Worm (Caenorhabditis elegans): Measurements from ENCODE around the gene K01A6.8.

K01A6.8 gene

DNA sequence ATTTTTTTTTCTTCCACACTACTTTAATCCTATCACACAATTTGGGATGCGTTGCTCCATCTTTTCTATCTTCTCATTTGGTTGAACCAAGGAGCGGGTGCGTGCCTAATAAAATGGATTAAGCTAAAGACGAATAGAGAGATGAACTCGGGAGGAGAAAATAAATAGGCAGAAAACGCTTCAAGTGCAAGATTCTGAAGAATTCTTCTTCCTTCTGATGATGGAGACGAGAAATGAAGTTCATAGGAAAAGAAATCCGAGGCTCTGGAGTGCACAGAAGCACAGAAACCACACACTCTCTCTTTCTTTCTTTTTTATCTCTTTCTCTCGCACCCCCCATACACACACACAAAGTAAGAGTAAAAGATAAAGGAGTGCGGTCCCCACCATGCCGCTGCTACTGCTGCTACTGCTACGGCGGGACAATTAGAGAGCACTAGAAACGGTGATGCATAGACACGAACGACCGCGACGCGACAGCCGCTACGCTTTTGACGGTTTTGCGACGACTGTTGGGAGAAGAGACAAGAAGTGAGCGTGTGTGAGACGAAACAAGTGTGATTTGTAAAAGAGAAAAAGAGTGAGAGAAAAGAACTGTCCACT lies 45.0 kb downstream of the K01A6.8 start (continued):
- TF ChIP-seq blmp-1 (tag; optimal IDR thresholded peaks at IDR 0.05) = peak; percentile 97
- no peak for TF ChIP-seq ceh-88 (GFP tag; IDR thresholded peaks at IDR 0.05)
- peak; percentile 35 to 86 (median 66) for TF ChIP-seq ceh-82 (tag; optimal IDR thresholded peaks at IDR 0.05)
- TF ChIP-seq dsc-1 (tag; optimal IDR thresholded peaks at IDR 0.05) = peak; percentile 62
- TF ChIP-seq unc-98 (GFP tag; IDR thresholded peaks at IDR 0.05) = no peak
- peak; percentile 57 to 82 for TF ChIP-seq lin-35 (GFP tag; optimal IDR thresholded peaks at IDR 0.05)
- TF ChIP-seq jun-1 (tag; optimal IDR thresholded peaks at IDR 0.05) = peak; percentile 42
- TF ChIP-seq lin-13 (GFP tag; optimal IDR thresholded peaks at IDR 0.05) = peak; percentile 71
- TF ChIP-seq nhr-28 (tag; optimal IDR thresholded peaks at IDR 0.05) = no peak
- TF ChIP-seq lin-39 (tag; optimal IDR thresholded peaks at IDR 0.05) = no peak
- peak in 1 of 2 experiments; percentile 80 for TF ChIP-seq mdl-1 (tag; optimal IDR thresholded peaks at IDR 0.05)
- peak; percentile 64 for TF ChIP-seq xbp-1 (tag; optimal IDR thresholded peaks at IDR 0.05)
- TF ChIP-seq alr-1 (tag; optimal IDR thresholded peaks at IDR 0.05; ENCODE audit: borderline replicate concordance) = no peak
- TF ChIP-seq ceh-63 (GFP tag; optimal IDR thresholded peaks at IDR 0.05) = no peak
- TF ChIP-seq sox-4 (tag; optimal IDR thresholded peaks at IDR 0.05) = no peak
- TF ChIP-seq unc-130 (tag; optimal IDR thresholded peaks at IDR 0.05) = no peak
- no peak for TF ChIP-seq ets-5 (GFP tag; IDR thresholded peaks at IDR 0.05)
- TF ChIP-seq F16B12.6 (tag; optimal IDR thresholded peaks at IDR 0.05) = no peak
- no peak; the same call in 1 of the 2 replicates for TF ChIP-seq isw-1 (GFP tag; IDR thresholded peaks at IDR 0.05)
- no peak for TF ChIP-seq zip-4 (GFP tag; optimal IDR thresholded peaks at IDR 0.05)
- no peak for TF ChIP-seq Y116A8C.19 (tag; optimal IDR thresholded peaks at IDR 0.05; ENCODE audit: borderline replicate concordance)
- TF ChIP-seq zag-1 (tag; optimal IDR thresholded peaks at IDR 0.05) = no peak
- TF ChIP-seq nhr-47 (tag; optimal IDR thresholded peaks at IDR 0.05) = peak; percentile 65
- peak; percentile 60 to 85 for TF ChIP-seq lsy-2 (tag; optimal IDR thresholded peaks at IDR 0.05)
- TF ChIP-seq rnt-1 (tag; optimal IDR thresholded peaks at IDR 0.05) = peak; percentile 80
- peak; percentile 65 for TF ChIP-seq nhr-19 (GFP tag; conservative IDR thresholded peaks at IDR 0.05)
- peak; percentile 67 for TF ChIP-seq nhr-237 (tag; optimal IDR thresholded peaks at IDR 0.05)
- TF ChIP-seq unc-30 (tag; optimal IDR thresholded peaks at IDR 0.05) = no peak
- TF ChIP-seq tbx-2 (tag; optimal IDR thresholded peaks at IDR 0.05) = peak; percentile 73
- peak in 1 of 2 experiments; percentile 72 for TF ChIP-seq egl-27 (tag; optimal IDR thresholded peaks at IDR 0.05)
- TF ChIP-seq sup-37 (GFP tag; optimal IDR thresholded peaks at IDR 0.05) = no peak
- no peak for TF ChIP-seq C04F5.9 (tag; optimal IDR thresholded peaks at IDR 0.05)

DNA sequence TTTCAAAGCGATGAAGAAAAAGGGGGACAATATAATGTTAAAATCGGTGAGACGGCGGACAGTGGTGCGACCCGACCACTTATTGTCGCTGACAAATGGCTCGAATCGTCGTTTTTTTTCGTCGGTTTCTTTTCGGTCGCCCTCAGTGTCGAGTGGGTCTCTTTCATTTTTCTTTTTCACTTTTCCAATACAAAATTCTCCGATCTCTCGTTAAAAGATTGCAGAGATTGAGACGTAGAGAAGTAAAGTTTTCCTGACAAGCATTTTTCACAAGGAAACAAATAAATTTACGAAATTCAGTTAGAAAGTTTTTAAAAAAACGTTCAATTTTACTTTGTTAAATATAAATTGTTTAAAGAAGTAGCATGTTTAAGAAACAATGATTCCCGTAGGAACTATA lies 45.6 kb downstream of the K01A6.8 start:
- TF ChIP-seq elt-2 (tag; optimal IDR thresholded peaks at IDR 0.05) (no peak), unc-130 (tag; optimal IDR thresholded peaks at IDR 0.05) (no peak), lin-14 (GFP tag; optimal IDR thresholded peaks at IDR 0.05) (no peak), ceh-8 (GFP tag; optimal IDR thresholded peaks at IDR 0.05) (no peak), egl-13 (tag; optimal IDR thresholded peaks at IDR 0.05) (no peak), lsy-2 (tag; optimal IDR thresholded peaks at IDR 0.05) (no peak), fkh-4 (tag; optimal IDR thresholded peaks at IDR 0.05; ENCODE audit: borderline replicate concordance) (no peak), nhr-28 (tag; optimal IDR thresholded peaks at IDR 0.05) (no peak), lin-35 (GFP tag; optimal IDR thresholded peaks at IDR 0.05) (no peak), pag-3 (tag; optimal IDR thresholded peaks at IDR 0.05; ENCODE audit: borderline replicate concordance, insufficient read depth) (no peak), unc-30 (tag; optimal IDR thresholded peaks at IDR 0.05) (no peak), dsc-1 (tag; optimal IDR thresholded peaks at IDR 0.05) (no peak), sup-37 (GFP tag; optimal IDR thresholded peaks at IDR 0.05) (no peak), blmp-1 (tag; optimal IDR thresholded peaks at IDR 0.05) (peak; percentile 68), unc-86 (tag; optimal IDR thresholded peaks at IDR 0.05) (no peak), swsn-7 (tag; optimal IDR thresholded peaks at IDR 0.05) (no peak), efl-1 (optimal IDR thresholded peaks at IDR 0.05) (no peak), efl-1 (GFP tag; optimal IDR thresholded peaks at IDR 0.05 in 1 of 2) (peak in 1 of 2 experiments; percentile 0), nhr-237 (tag; optimal IDR thresholded peaks at IDR 0.05) (no peak), ceh-88 (GFP tag; IDR thresholded peaks at IDR 0.05) (no peak), rnt-1 (tag; optimal IDR thresholded peaks at IDR 0.05) (peak; percentile 38), snpc-4 (tag; optimal IDR thresholded peaks at IDR 0.05) (no peak), fos-1 (tag; optimal IDR thresholded peaks at IDR 0.05) (no peak), dpl-1 (GFP tag; optimal IDR thresholded peaks at IDR 0.05) (no peak), alr-1 (tag; optimal IDR thresholded peaks at IDR 0.05; ENCODE audit: borderline replicate concordance) (no peak), vab-15 (tag; optimal IDR thresholded peaks at IDR 0.05) (no peak), lin-15B (tag; optimal IDR thresholded peaks at IDR 0.05) (no peak), isw-1 (GFP tag; IDR thresholded peaks at IDR 0.05) (no peak), nhr-85 (tag) (peak; percentile 59)
